Worm (Caenorhabditis elegans) whole organism, L3 larva: ENCODE data around the gene col-107.

Source experiments
- R02D3.7 ChIP-seq: fragments of 150-350 bp; optimal IDR thresholded peaks from 2 replicates; lab custom pipeline; 2014; ENCODE audit warnings: missing biosample characterization, missing genetic modification characterization
- aly-2 ChIP-seq: fragments of 150-350 bp; optimal IDR thresholded peaks from 2 replicates; lab custom pipeline; 2014; ENCODE audit warnings: missing biosample characterization, missing genetic modification characterization
- ama-1 ChIP-seq: fragments of 150-350 bp; optimal IDR thresholded peaks from 2 replicates; lab custom pipeline; 2018
- ceh-16 ChIP-seq: sonication (generic microtip); optimal IDR thresholded peaks from 2 replicates; lab custom pipeline; 2017; ENCODE audit warnings: missing biosample characterization, missing genetic modification characterization
- ceh-28 ChIP-seq: fragments of 150-350 bp; optimal IDR thresholded peaks from 2 replicates; lab custom pipeline; 2014; ENCODE audit warnings: missing biosample characterization, missing genetic modification reagents, missing genetic modification characterization
- ceh-9 ChIP-seq: sonication (generic microtip); optimal IDR thresholded peaks from 2 replicates; lab custom pipeline; 2018; ENCODE audit warnings: missing biosample characterization, missing genetic modification characterization
- egl-27 ChIP-seq: sonication (generic microtip); optimal IDR thresholded peaks from 4 replicates; lab custom pipeline; 2017; ENCODE audit warnings: missing biosample characterization, missing genetic modification reagents, missing genetic modification characterization
- egl-5 ChIP-seq: fragments of 150-350 bp; optimal IDR thresholded peaks from 2 replicates; lab custom pipeline; 2017; ENCODE audit warnings: missing biosample characterization, missing genetic modification reagents, missing genetic modification characterization, inconsistent platforms
- elt-1 ChIP-seq: fragments of 150-350 bp; optimal IDR thresholded peaks from 2 replicates; lab custom pipeline; 2014; ENCODE audit warnings: missing biosample characterization, missing genetic modification characterization
- elt-2 ChIP-seq: sonication (generic microtip); optimal IDR thresholded peaks from 2 replicates; lab custom pipeline; 2016; ENCODE audit warnings: missing genetic modification reagents, mild to moderate bottlenecking, missing genetic modification characterization, missing compliant biosample characterization
- elt-3 ChIP-seq, 3 experiments: fragments of 150-350 bp in 1 of 3; sonication (generic microtip) in 2 of 3; optimal IDR thresholded peaks; 2 replicates in 2 of 3; 4 replicates in 1 of 3; lab custom pipeline; 2014 to 2017; ENCODE audit warnings: missing biosample characterization in 3 of 3, missing genetic modification characterization in 3 of 3
- fkh-2 ChIP-seq: fragments of 150-350 bp; optimal IDR thresholded peaks from 2 replicates; lab custom pipeline; 2014; ENCODE audit warnings: missing biosample characterization, missing genetic modification reagents, missing genetic modification characterization
- fos-1 ChIP-seq: fragments of 150-350 bp; optimal IDR thresholded peaks from 2 replicates; lab custom pipeline; 2014; ENCODE audit warnings: missing biosample characterization, missing genetic modification characterization
- hmg-11 ChIP-seq: sonication (generic microtip); optimal IDR thresholded peaks from 2 replicates; lab custom pipeline; 2016; ENCODE audit warnings: missing genetic modification characterization, missing compliant biosample characterization
- jun-1 ChIP-seq: fragments of 150-350 bp; optimal IDR thresholded peaks from 2 replicates; lab custom pipeline; 2014; ENCODE audit warnings: missing biosample characterization, missing genetic modification reagents, missing genetic modification characterization
- lin-15B ChIP-seq: fragments of 150-350 bp; optimal IDR thresholded peaks from 2 replicates; lab custom pipeline; 2014; ENCODE audit warnings: missing biosample characterization, missing genetic modification characterization
- lsy-12 ChIP-seq: sonication (generic microtip); optimal IDR thresholded peaks from 2 replicates; lab custom pipeline; 2016; ENCODE audit warnings: mild to moderate bottlenecking, missing genetic modification characterization, missing compliant biosample characterization
- mdl-1 ChIP-seq: fragments of 150-350 bp; optimal IDR thresholded peaks from 2 replicates; lab custom pipeline; 2014; ENCODE audit warnings: missing biosample characterization, missing genetic modification characterization
- mml-1 ChIP-seq: fragments of 150-350 bp; sonication (generic microtip); optimal IDR thresholded peaks from 3 replicates; lab custom pipeline; 2014; ENCODE audit warnings: missing biosample characterization, missing genetic modification characterization
- nfya-1 ChIP-seq: sonication (generic microtip); optimal IDR thresholded peaks from 2 replicates; lab custom pipeline; 2017; ENCODE audit warnings: missing genetic modification characterization, mild to moderate bottlenecking, missing compliant biosample characterization, antibody characterized with exemption, moderate library complexity; ENCODE audit not compliant: insufficient read depth
- nhr-11 ChIP-seq: fragments of 150-350 bp; optimal IDR thresholded peaks from 2 replicates; lab custom pipeline; 2014; ENCODE audit warnings: missing biosample characterization, missing genetic modification characterization
- nhr-12 ChIP-seq: fragments of 150-350 bp; optimal IDR thresholded peaks from 2 replicates; lab custom pipeline; 2014; ENCODE audit warnings: missing biosample characterization, missing genetic modification characterization
- nhr-23 ChIP-seq: fragments of 150-350 bp; optimal IDR thresholded peaks from 2 replicates; lab custom pipeline; 2014; ENCODE audit warnings: missing biosample characterization, missing genetic modification reagents, missing genetic modification characterization
- nhr-237 ChIP-seq: fragments of 150-350 bp; optimal IDR thresholded peaks from 2 replicates; lab custom pipeline; 2014; ENCODE audit warnings: missing biosample characterization, missing genetic modification characterization
- nhr-25 ChIP-seq: sonication (generic microtip); optimal IDR thresholded peaks from 2 replicates; lab custom pipeline; 2017; ENCODE audit warnings: missing biosample characterization, missing genetic modification characterization
- nhr-28 ChIP-seq: fragments of 150-350 bp; optimal IDR thresholded peaks from 2 replicates; lab custom pipeline; 2014; ENCODE audit warnings: missing biosample characterization, missing genetic modification characterization
- nhr-43 ChIP-seq: sonication (generic microtip); optimal IDR thresholded peaks from 2 replicates; lab custom pipeline; 2016; ENCODE audit warnings: mild to moderate bottlenecking, missing genetic modification characterization, missing compliant biosample characterization; ENCODE audit not compliant: poor library complexity, severe bottlenecking
- nhr-67 ChIP-seq: fragments of 150-350 bp; optimal IDR thresholded peaks from 2 replicates; lab custom pipeline; 2014; ENCODE audit warnings: missing biosample characterization, missing genetic modification characterization
- nhr-76 ChIP-seq: fragments of 150-350 bp; sonication (generic microtip); optimal IDR thresholded peaks from 5 replicates; lab custom pipeline; 2014; ENCODE audit warnings: missing biosample characterization, missing genetic modification characterization
- nhr-77 ChIP-seq: fragments of 150-350 bp; optimal IDR thresholded peaks from 2 replicates; lab custom pipeline; 2014; ENCODE audit warnings: missing biosample characterization, missing genetic modification characterization
- pha-4 ChIP-seq: fragments of 150-350 bp; optimal IDR thresholded peaks from 2 replicates; lab custom pipeline; 2014; ENCODE audit warnings: missing biosample characterization, missing genetic modification reagents, missing genetic modification characterization
- pqm-1 ChIP-seq: fragments of 150-350 bp; optimal IDR thresholded peaks from 2 replicates; lab custom pipeline; 2017; ENCODE audit warnings: missing biosample characterization, missing genetic modification characterization, inconsistent platforms
- sea-2 ChIP-seq: fragments of 150-350 bp; sonication (generic microtip); optimal IDR thresholded peaks from 4 replicates; lab custom pipeline; 2014; ENCODE audit warnings: missing biosample characterization, missing genetic modification reagents, missing genetic modification characterization
- skn-1 ChIP-seq: fragments of 150-350 bp; optimal IDR thresholded peaks from 2 replicates; lab custom pipeline; 2014; ENCODE audit warnings: missing biosample characterization, missing genetic modification characterization
- snpc-4 ChIP-seq: fragments of 150-350 bp; optimal IDR thresholded peaks from 2 replicates; lab custom pipeline; 2014; ENCODE audit warnings: missing biosample characterization, missing genetic modification characterization
- unc-39 ChIP-seq: sonication (generic microtip); optimal IDR thresholded peaks from 4 replicates; lab custom pipeline; 2017; ENCODE audit warnings: missing biosample characterization, missing genetic modification characterization
- zag-1 ChIP-seq: fragments of 150-350 bp; optimal IDR thresholded peaks from 2 replicates; lab custom pipeline; 2014; ENCODE audit warnings: missing biosample characterization, missing genetic modification characterization
- ztf-11 ChIP-seq: fragments of 150-350 bp; optimal IDR thresholded peaks from 2 replicates; lab custom pipeline; 2014; ENCODE audit warnings: missing biosample characterization, missing genetic modification characterization
- ztf-4 ChIP-seq: fragments of 150-350 bp; optimal IDR thresholded peaks from 2 replicates; lab custom pipeline; 2014; ENCODE audit warnings: missing biosample characterization, missing genetic modification characterization

Gene col-107

ce11 chrIV:1522358-1522757 lies 26.2 kb upstream of the col-107 start:
- no peak for TF ChIP-seq ztf-4 (tag; lab: Kevin White, UChicago)

ce11 chrIV:1523418-1523817 lies 25.1 kb upstream of the col-107 start, which contains the start of gene K03H6.1:
TSS of gene K03H6.1 (plus strand) at chrIV:1523718.
- TF ChIP-seq snpc-4 (tag; lab: Kevin White, UChicago), result no peak
- no peak for TF ChIP-seq pqm-1 (tag; lab: Kevin White, UChicago)
- no peak for TF ChIP-seq nhr-76
- no peak for TF ChIP-seq egl-27 (tag; lab: Kevin White, UChicago)
- no peak for TF ChIP-seq ceh-16 (tag; lab: Kevin White, UChicago)
- TF ChIP-seq fos-1 (tag; lab: Kevin White, UChicago), result no peak
- TF ChIP-seq fkh-2 (tag; lab: Kevin White, UChicago), result no peak
- no peak for TF ChIP-seq nhr-11 (tag; lab: Kevin White, UChicago)
- no peak for TF ChIP-seq nhr-77 (tag; lab: Kevin White, UChicago)
- no peak for TF ChIP-seq nfya-1 (tag; lab: Kevin White, UChicago)
- TF ChIP-seq sea-2 (GFP tag; lab: Kevin White, UChicago), result no peak

ce11 chrIV:1536316-1536715 lies 12.2 kb upstream of the col-107 start, which contains the start of gene K03H6.5:
TSS of gene K03H6.5 (minus strand) at chrIV:1536416.
- no peak for TF ChIP-seq skn-1 (tag; lab: Kevin White, UChicago)
- TF ChIP-seq lin-15B (tag; lab: Kevin White, UChicago), result no peak
- no peak for TF ChIP-seq ceh-9 (tag; lab: Kevin White, UChicago)
- no peak for TF ChIP-seq nhr-28 (tag; lab: Kevin White, UChicago)
- TF ChIP-seq nhr-12 (tag; lab: Kevin White, UChicago), result no peak
- TF ChIP-seq ama-1 (lab: Kevin White, UChicago), result no peak
- TF ChIP-seq pha-4, result no peak
- no peak for TF ChIP-seq lsy-12 (tag; lab: Kevin White, UChicago)
- TF ChIP-seq nhr-67, result no peak
- TF ChIP-seq unc-39 (tag; lab: Kevin White, UChicago), result no peak
- no peak for TF ChIP-seq nhr-237 (tag; lab: Kevin White, UChicago)
- no peak for TF ChIP-seq mml-1 (tag; lab: Kevin White, UChicago)
- TF ChIP-seq nhr-43 (tag; lab: Kevin White, UChicago), result no peak
- no peak for TF ChIP-seq pqm-1 (tag; lab: Kevin White, UChicago)
- no peak for TF ChIP-seq elt-1
- TF ChIP-seq nhr-76, result no peak
- no peak for TF ChIP-seq elt-3 (tag; optimal IDR thresholded peaks at IDR 0.05; lab: Kevin White, UChicago)
- TF ChIP-seq R02D3.7 (tag; lab: Kevin White, UChicago), result no peak
- no peak for TF ChIP-seq aly-2

- TF ChIP-seq ceh-28 (tag; lab: Kevin White, UChicago) (no peak), pha-4 (no peak), pqm-1 (tag; lab: Kevin White, UChicago) (no peak), hmg-11 (tag; lab: Kevin White, UChicago) (no peak), nhr-25 (tag; lab: Kevin White, UChicago) (peak; percentile 92), fos-1 (tag; lab: Kevin White, UChicago) (no peak), nhr-67 (no peak), mdl-1 (no peak), elt-1 (peak; percentile 79), zag-1 (no peak), lsy-12 (tag; lab: Kevin White, UChicago) (no peak)
Measured at ce11 chrIV:1547129-1547528, 1.4 kb upstream of the col-107 start.

- TF ChIP-seq hmg-11 (tag; lab: Kevin White, UChicago), result no peak
- no peak for TF ChIP-seq unc-39 (tag; lab: Kevin White, UChicago)
- peak; percentile 65 for TF ChIP-seq nhr-25 (tag; lab: Kevin White, UChicago)
- peak; percentile 86 for TF ChIP-seq ama-1 (lab: Kevin White, UChicago)
- TF ChIP-seq egl-5, result no peak
- no peak for TF ChIP-seq fkh-2 (tag; lab: Kevin White, UChicago)
- TF ChIP-seq nfya-1 (tag; lab: Kevin White, UChicago), result peak; percentile 1
- TF ChIP-seq ztf-11 (tag; lab: Kevin White, UChicago), result no peak
- no peak for TF ChIP-seq zag-1
- TF ChIP-seq jun-1 (tag; lab: Kevin White, UChicago), result no peak
- TF ChIP-seq elt-2, result no peak
- no peak for TF ChIP-seq sea-2 (GFP tag; lab: Kevin White, UChicago)
- no peak for TF ChIP-seq nhr-23
- no peak for TF ChIP-seq pha-4
- no peak for TF ChIP-seq ceh-28 (tag; lab: Kevin White, UChicago)
- TF ChIP-seq ceh-16 (tag; lab: Kevin White, UChicago), result no peak
- TF ChIP-seq nhr-77 (tag; lab: Kevin White, UChicago), result no peak
- no peak for TF ChIP-seq R02D3.7 (tag; lab: Kevin White, UChicago)
- TF ChIP-seq elt-1, result no peak
- TF ChIP-seq ceh-9 (tag; lab: Kevin White, UChicago), result no peak
Measured at ce11 chrIV:1549095-1550093, 873 bp downstream of the col-107 start.
